Worm (Caenorhabditis elegans) whole organism, young adult: ENCODE data around the gene acs-4.
A peak's percentile ranks its signal among the peaks of the same experiment; 100 is the strongest.

Experiments
- B0035.1 ChIP-seq: sonication (generic microtip); optimal IDR thresholded peaks from 2 replicates; lab custom pipeline; 2016; ENCODE audit warnings: missing genetic modification characterization, mild to moderate bottlenecking, missing compliant biosample characterization, missing genotype, missing genetic modification reagents
- C06A6.2 ChIP-seq: fragments of 200-800 bp; sonication (Bioruptor generic); conservative IDR thresholded peaks from 2 replicates; pipeline ENCODE4 v1.3.6; 2022; ENCODE audit warnings: missing genetic modification characterization, missing compliant biosample characterization
- F22D6.2 ChIP-seq: sonication (generic microtip); optimal IDR thresholded peaks from 2 replicates; lab custom pipeline; 2016; ENCODE audit warnings: mild to moderate bottlenecking, missing genetic modification characterization, missing compliant biosample characterization
- F23B12.7 ChIP-seq: sonication (generic microtip); optimal IDR thresholded peaks from 2 replicates; lab custom pipeline; 2017; ENCODE audit warnings: missing genetic modification characterization, mild to moderate bottlenecking, missing compliant biosample characterization, antibody characterized with exemption, moderate library complexity; ENCODE audit not compliant: insufficient read depth
- F39B2.1 ChIP-seq: fragments of 200-800 bp; sonication (Bioruptor generic); IDR thresholded peaks from 2 replicates; pipeline ENCODE4 v1.3.6; 2022; ENCODE audit warnings: missing genetic modification reagents, missing genetic modification characterization, missing compliant biosample characterization
- F57C9.4 ChIP-seq: sonication (generic microtip); optimal IDR thresholded peaks from 2 replicates; lab custom pipeline; 2017; ENCODE audit warnings: mild to moderate bottlenecking, missing genetic modification characterization, missing compliant biosample characterization
- K11D2.4 ChIP-seq: fragments of 200-800 bp; sonication (Bioruptor generic); IDR thresholded peaks from 2 replicates; pipeline ENCODE4 v1.3.6; 2022; ENCODE audit warnings: missing genetic modification reagents, missing genetic modification characterization, missing compliant biosample characterization
- T07F8.4 ChIP-seq: sonication (generic microtip); optimal IDR thresholded peaks from 2 replicates; lab custom pipeline; 2016; ENCODE audit warnings: mild to moderate bottlenecking, missing genetic modification characterization, moderate library complexity, missing compliant biosample characterization
- Y53F4B.3 ChIP-seq: fragments of 200-800 bp; sonication (Bioruptor generic); IDR thresholded peaks from 2 replicates; pipeline ENCODE4 v1.3.6; 2022; ENCODE audit warnings: missing genetic modification reagents, missing genetic modification characterization, missing compliant biosample characterization
- Y79H2A.3 ChIP-seq: fragments of 200-800 bp; sonication (Bioruptor generic); conservative IDR thresholded peaks from 2 replicates; pipeline ENCODE4 v1.3.6; 2022; ENCODE audit warnings: missing genetic modification reagents, missing genetic modification characterization, missing compliant biosample characterization
- ZK185.1 ChIP-seq: sonication (generic microtip); optimal IDR thresholded peaks from 2 replicates; lab custom pipeline; 2016; ENCODE audit warnings: mild to moderate bottlenecking, missing genetic modification characterization, missing compliant biosample characterization; ENCODE audit not compliant: poor library complexity, severe bottlenecking
- akir-1 ChIP-seq: fragments of 200-800 bp; sonication (Bioruptor generic); optimal IDR thresholded peaks from 2 replicates; lab custom pipeline; 2018; ENCODE audit warnings: mild to moderate bottlenecking, missing genetic modification characterization, moderate library complexity, missing compliant biosample characterization
- bed-1 ChIP-seq: fragments of 200-800 bp; sonication (Bioruptor generic); IDR thresholded peaks from 2 replicates; pipeline ENCODE4 v1.3.6; 2022; ENCODE audit warnings: missing genetic modification reagents, missing genetic modification characterization, missing compliant biosample characterization
- ceh-100 ChIP-seq: fragments of 200-800 bp; sonication (Bioruptor generic); IDR thresholded peaks from 2 replicates; pipeline ENCODE4 v1.3.6; 2022; ENCODE audit warnings: missing genetic modification reagents, missing genetic modification characterization, missing compliant biosample characterization
- ceh-58 ChIP-seq: fragments of 200-800 bp; sonication (Bioruptor generic); IDR thresholded peaks from 2 replicates; pipeline ENCODE4 v1.3.6; 2022; ENCODE audit warnings: missing genetic modification characterization, missing compliant biosample characterization
- chd-7 ChIP-seq: sonication (generic microtip); optimal IDR thresholded peaks from 2 replicates; lab custom pipeline; 2016; ENCODE audit warnings: mild to moderate bottlenecking, missing genetic modification characterization, moderate library complexity, missing compliant biosample characterization
- dox-1 ChIP-seq: fragments of 200-800 bp; sonication (Bioruptor generic); IDR thresholded peaks from 2 replicates; pipeline ENCODE4 v1.3.6; 2022; ENCODE audit warnings: missing genetic modification reagents, missing genetic modification characterization, missing compliant biosample characterization
- efl-1 ChIP-seq: fragments of 150-350 bp; optimal IDR thresholded peaks from 2 replicates; lab custom pipeline; 2014; ENCODE audit warnings: missing biosample characterization, missing genetic modification reagents, missing genetic modification characterization
- egl-18 ChIP-seq: fragments of 200-800 bp; sonication (Bioruptor generic); IDR thresholded peaks from 2 replicates; pipeline ENCODE4 v1.3.6; 2022; ENCODE audit warnings: missing genetic modification reagents, missing genetic modification characterization, missing compliant biosample characterization
- egrh-3 ChIP-seq: fragments of 200-800 bp; sonication (Bioruptor generic); IDR thresholded peaks from 2 replicates; pipeline ENCODE4 v1.3.6; 2022; ENCODE audit warnings: missing genetic modification reagents, missing genetic modification characterization, missing compliant biosample characterization
- ets-4 ChIP-seq: fragments of 200-800 bp; sonication (Bioruptor generic); optimal IDR thresholded peaks from 2 replicates; lab custom pipeline; 2018; ENCODE audit warnings: mild to moderate bottlenecking, missing genetic modification characterization, missing compliant biosample characterization
- hmg-20 ChIP-seq: fragments of 200-800 bp; sonication (Bioruptor generic); IDR thresholded peaks from 2 replicates; pipeline ENCODE4 v1.3.6; 2022; ENCODE audit warnings: missing genetic modification reagents, missing genetic modification characterization, missing compliant biosample characterization
- hrde-1 ChIP-seq: sonication (generic microtip); optimal IDR thresholded peaks from 2 replicates; lab custom pipeline; 2016; ENCODE audit warnings: missing genetic modification characterization, mild to moderate bottlenecking, missing compliant biosample characterization, moderate library complexity, missing genotype, missing genetic modification reagents, borderline replicate concordance
- lin-26 ChIP-seq: fragments of 200-800 bp; sonication (Bioruptor generic); IDR thresholded peaks from 2 replicates; pipeline ENCODE4 v1.3.6; 2022; ENCODE audit warnings: missing genetic modification reagents, missing genetic modification characterization, missing compliant biosample characterization
- lin-54 ChIP-seq: fragments of 200-800 bp; sonication (Bioruptor generic); optimal IDR thresholded peaks from 2 replicates; lab custom pipeline; 2018; ENCODE audit warnings: mild to moderate bottlenecking, missing genetic modification characterization, missing compliant biosample characterization
- lir-1 ChIP-seq: fragments of 200-800 bp; sonication (Bioruptor generic); conservative IDR thresholded peaks from 2 replicates; pipeline ENCODE4 v1.3.6; 2022; ENCODE audit warnings: missing genetic modification reagents, missing genetic modification characterization, missing compliant biosample characterization
- lsl-1 ChIP-seq: fragments of 200-800 bp; sonication (Bioruptor generic); optimal IDR thresholded peaks from 2 replicates; lab custom pipeline; 2018; ENCODE audit warnings: mild to moderate bottlenecking, missing genetic modification characterization, moderate library complexity, missing compliant biosample characterization
- lsy-27 ChIP-seq: sonication (generic microtip); optimal IDR thresholded peaks from 2 replicates; lab custom pipeline; 2017; ENCODE audit warnings: missing genetic modification characterization, mild to moderate bottlenecking, missing compliant biosample characterization, antibody characterized with exemption, missing genotype, borderline replicate concordance; ENCODE audit not compliant: insufficient read depth
- madf-10 ChIP-seq: sonication (generic microtip); optimal IDR thresholded peaks from 2 replicates; lab custom pipeline; 2016; ENCODE audit warnings: mild to moderate bottlenecking, missing genetic modification characterization, missing compliant biosample characterization
- madf-3 ChIP-seq: fragments of 200-800 bp; sonication (Bioruptor generic); IDR thresholded peaks from 2 replicates; pipeline ENCODE4 v1.3.6; 2022; ENCODE audit warnings: missing genetic modification reagents, missing genetic modification characterization, missing compliant biosample characterization
- madf-6 ChIP-seq: fragments of 200-800 bp; sonication (Bioruptor generic); IDR thresholded peaks from 2 replicates; pipeline ENCODE4 v1.3.6; 2022; ENCODE audit warnings: missing genetic modification reagents, missing genetic modification characterization, missing compliant biosample characterization
- nfya-2 ChIP-seq: fragments of 200-800 bp; sonication (Bioruptor generic); IDR thresholded peaks from 2 replicates; pipeline ENCODE4 v1.3.6; 2022; ENCODE audit warnings: missing genetic modification reagents, missing genetic modification characterization, missing compliant biosample characterization
- pbrm-1 ChIP-seq: fragments of 200-800 bp; sonication (Bioruptor generic); IDR thresholded peaks from 2 replicates; pipeline ENCODE4 v1.3.6; 2022; ENCODE audit warnings: missing genetic modification reagents, missing genetic modification characterization, missing compliant biosample characterization
- pha-4 ChIP-seq: fragments of 150-350 bp; sonication (generic microtip); optimal IDR thresholded peaks from 2 replicates; lab custom pipeline; 2014; ENCODE audit warnings: missing biosample characterization, missing genetic modification reagents, missing genetic modification characterization
- rec-8 ChIP-seq, 2 experiments: sonication (generic microtip); optimal IDR thresholded peaks; 2 replicates each; lab custom pipeline; 2016; ENCODE audit warnings: mild to moderate bottlenecking in 2 of 2, missing genetic modification characterization in 2 of 2, missing genetic modification reagents in 2 of 2, missing genotype in 2 of 2, missing biosample characterization in 1 of 2, missing compliant biosample characterization in 1 of 2, moderate library complexity in 1 of 2
- repo-1 ChIP-seq: sonication (generic microtip); optimal IDR thresholded peaks from 2 replicates; lab custom pipeline; 2017; ENCODE audit warnings: mild to moderate bottlenecking, missing genetic modification characterization, missing compliant biosample characterization
- sdz-38 ChIP-seq: sonication (generic microtip); optimal IDR thresholded peaks from 2 replicates; lab custom pipeline; 2016; ENCODE audit warnings: missing genotype, missing genetic modification characterization, missing compliant biosample characterization
- snpc-3.4 ChIP-seq: sonication (generic microtip); optimal IDR thresholded peaks from 2 replicates; lab custom pipeline; 2017; ENCODE audit warnings: missing genetic modification characterization, mild to moderate bottlenecking, missing compliant biosample characterization, antibody characterized with exemption, moderate library complexity, missing genotype, missing genetic modification reagents
- snpc-4 ChIP-seq, 5 experiments: fragments of 150-350 bp in 1 of 5; sonication (generic microtip) in 4 of 5; optimal IDR thresholded peaks; 2 replicates each; lab custom pipeline; 2014 to 2018; ENCODE audit warnings: missing genetic modification characterization in 5 of 5, missing biosample characterization in 3 of 5, antibody characterized with exemption in 2 of 5, mild to moderate bottlenecking in 2 of 5, missing compliant biosample characterization in 2 of 5, missing genotype in 2 of 5, moderate library complexity in 2 of 5, missing genetic modification reagents in 1 of 5
- tbp1 ChIP-seq: fragments of 200-800 bp; sonication (Bioruptor generic); optimal IDR thresholded peaks from 2 replicates; lab custom pipeline; 2018; ENCODE audit warnings: mild to moderate bottlenecking, missing genetic modification characterization, missing compliant biosample characterization
- xnd-1 ChIP-seq: sonication (generic microtip); optimal IDR thresholded peaks from 2 replicates; lab custom pipeline; 2016; ENCODE audit warnings: missing genotype, missing genetic modification reagents, missing genetic modification characterization, missing compliant biosample characterization
- zfh-2 ChIP-seq: fragments of 200-800 bp; sonication (Bioruptor generic); conservative IDR thresholded peaks from 2 replicates; pipeline ENCODE4 v1.3.6; 2022; ENCODE audit warnings: missing genetic modification reagents, missing genetic modification characterization, missing compliant biosample characterization
- ztf-18 ChIP-seq: sonication (generic microtip); optimal IDR thresholded peaks from 2 replicates; lab custom pipeline; 2016; ENCODE audit warnings: missing genotype, mild to moderate bottlenecking, missing genetic modification characterization, missing compliant biosample characterization
- ztf-22 ChIP-seq: fragments of 200-800 bp; sonication (Bioruptor generic); optimal IDR thresholded peaks from 2 replicates; lab custom pipeline; 2018; ENCODE audit warnings: mild to moderate bottlenecking, missing genetic modification characterization, moderate library complexity, missing compliant biosample characterization
- ztf-25 ChIP-seq: fragments of 200-800 bp; sonication (Bioruptor generic); IDR thresholded peaks from 2 replicates; pipeline ENCODE4 v1.3.6; 2022; ENCODE audit warnings: missing genetic modification reagents, missing genetic modification characterization, missing compliant biosample characterization
- ztf-26 ChIP-seq: sonication (generic microtip); optimal IDR thresholded peaks from 2 replicates; lab custom pipeline; 2017; ENCODE audit warnings: missing genetic modification characterization, missing compliant biosample characterization

The acs-4 gene

ce11 chrIII:7178497-7178896 is 10.9 kb downstream of the acs-4 start (continued):
- TF ChIP-seq chd-7 (no peak), Y79H2A.3 (GFP tag; lab: Robert Waterston, UW) (no peak), snpc-3.4 (tag; lab: Kevin White, UChicago) (peak; percentile 3), ztf-18 (tag; lab: Kevin White, UChicago) (peak; percentile 32), sdz-38 (tag; lab: Kevin White, UChicago) (no peak), egrh-3 (GFP tag; lab: Robert Waterston, UW) (no peak), hmg-20 (GFP tag; lab: Robert Waterston, UW) (no peak), lsl-1 (GFP tag; lab: Kevin White, UChicago) (peak; percentile 29), pbrm-1 (GFP tag; lab: Robert Waterston, UW) (peak; percentile 51; the same call in 1 of the 2 replicates), ztf-26 (tag; lab: Kevin White, UChicago) (no peak), nfya-2 (GFP tag; lab: Robert Waterston, UW) (0 out of 2 replicates have a peak, but pooled peaks have one; percentile 54), F22D6.2 (tag; lab: Kevin White, UChicago) (no peak), efl-1 (GFP tag; lab: Kevin White, UChicago) (no peak), ceh-100 (no peak), rec-8 (tag; optimal IDR thresholded peaks at IDR 0.05; lab: Kevin White, UChicago) (no peak), K11D2.4 (no peak), F39B2.1 (peak; percentile 59; the same call in 1 of the 2 replicates), zfh-2 (GFP tag; lab: Robert Waterston, UW) (no peak), madf-6 (GFP tag; lab: Robert Waterston, UW) (peak; percentile 72), dox-1 (GFP tag; lab: Robert Waterston, UW) (no peak), pha-4 (tag; lab: Kevin White, UChicago) (no peak), C06A6.2 (GFP tag; lab: Robert Waterston, UW) (no peak), egl-18 (GFP tag; lab: Robert Waterston, UW) (no peak), ZK185.1 (tag; lab: Kevin White, UChicago) (no peak), xnd-1 (tag; lab: Kevin White, UChicago) (no peak), tbp1 (GFP tag; lab: Kevin White, UChicago) (peak; percentile 35), B0035.1 (tag; lab: Kevin White, UChicago) (no peak), akir-1 (GFP tag; lab: Kevin White, UChicago) (no peak), hrde-1 (tag; lab: Kevin White, UChicago) (no peak), lin-54 (GFP tag; lab: Kevin White, UChicago) (peak; percentile 57), madf-3 (GFP tag; lab: Robert Waterston, UW) (peak; percentile 46; the same call in 1 of the 2 replicates), F57C9.4 (tag; lab: Kevin White, UChicago) (no peak), bed-1 (no peak), lsy-27 (tag; lab: Kevin White, UChicago) (no peak), T07F8.4 (tag; lab: Kevin White, UChicago) (no peak), ets-4 (GFP tag; lab: Kevin White, UChicago) (no peak), ceh-58 (GFP tag; lab: Robert Waterston, UW) (no peak), snpc-4 (GFP tag; optimal IDR thresholded peaks at IDR 0.05; lab: Kevin White, UChicago) (no peak), snpc-4 (tag; optimal IDR thresholded peaks at IDR 0.05; lab: Kevin White, UChicago) (peak in 1 of 4 experiments; percentile 26), ztf-22 (GFP tag; lab: Kevin White, UChicago) (no peak), F23B12.7 (tag; lab: Kevin White, UChicago) (no peak), lin-26 (GFP tag; lab: Robert Waterston, UW) (peak; percentile 78), repo-1 (no peak), lir-1 (GFP tag; lab: Robert Waterston, UW) (no peak), madf-10 (tag; lab: Kevin White, UChicago) (no peak), Y53F4B.3 (GFP tag; lab: Robert Waterston, UW) (no peak), ztf-25 (GFP tag; lab: Robert Waterston, UW) (no peak)
- TF ChIP-seq, all 124 proteins: peak for 32
